Worm (Caenorhabditis elegans): ENCODE data around the gene Y71H2AM.3.
A peak's percentile ranks its signal among the peaks of the same experiment; 100 is the strongest.

The Y71H2AM.3 gene

DNA sequence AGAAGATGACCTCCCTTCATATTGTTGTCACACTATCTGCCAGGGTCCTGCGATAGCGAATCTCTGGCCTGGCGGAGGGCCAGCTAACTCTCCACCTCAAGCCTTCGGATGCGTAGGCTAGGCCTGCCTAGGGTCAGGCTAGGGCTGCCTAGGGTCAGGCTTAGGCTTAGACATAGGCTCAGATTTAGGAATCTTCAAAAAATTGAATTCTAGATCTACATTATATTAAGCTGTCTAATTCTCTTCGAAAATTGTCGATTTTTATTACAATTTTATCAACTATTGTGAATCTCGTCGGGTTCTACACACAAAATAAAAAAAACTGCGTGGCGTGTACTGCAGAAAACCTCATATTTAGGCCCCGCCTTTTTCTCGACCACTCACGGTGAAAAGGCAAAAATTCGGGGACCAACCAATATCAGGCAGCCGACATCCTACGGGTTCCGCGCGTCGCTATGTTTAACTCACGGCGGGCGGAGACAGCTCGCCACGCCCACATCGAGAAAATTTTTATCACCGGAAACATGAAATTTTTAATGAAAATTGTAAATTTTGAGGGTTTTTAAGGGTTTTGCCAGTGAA lies 9.7 kb upstream of the Y71H2AM.3 start (continued):
- TF ChIP-seq D2030.7 (GFP tag; IDR thresholded peaks at IDR 0.05) (peak; percentile 57), dox-1 (GFP tag; IDR thresholded peaks at IDR 0.05) (peak; percentile 70), nhr-27 (tag; optimal IDR thresholded peaks at IDR 0.05) (no peak), mel-28 (tag; optimal IDR thresholded peaks at IDR 0.05; ENCODE audit: borderline replicate concordance) (no peak), let-526 (GFP tag; IDR thresholded peaks at IDR 0.05) (no peak), F33H1.4 (GFP tag; IDR thresholded peaks at IDR 0.05) (no peak), gei-17 (GFP tag; optimal IDR thresholded peaks at IDR 0.05) (no peak), somi-1 (GFP tag; optimal IDR thresholded peaks at IDR 0.05) (no peak), B0035.1 (tag; optimal IDR thresholded peaks at IDR 0.05) (no peak), snpc-4 (GFP tag; optimal IDR thresholded peaks at IDR 0.05) (peak; percentile 73), snpc-4 (tag; optimal IDR thresholded peaks at IDR 0.05) (peak in 3 of 4 experiments; percentile 54 to 91 (median 90)), pha-4 (tag; optimal IDR thresholded peaks at IDR 0.05) (no peak), xnd-1 (tag; optimal IDR thresholded peaks at IDR 0.05) (peak; percentile 26), ceh-79 (tag; optimal IDR thresholded peaks at IDR 0.05) (no peak), nhr-120 (GFP tag; IDR thresholded peaks at IDR 0.05) (no peak), B0336.3 (GFP tag; IDR thresholded peaks at IDR 0.05) (peak; percentile 40; the same call in 1 of the 2 replicates), F57C9.4 (tag; optimal IDR thresholded peaks at IDR 0.05) (no peak), athp-1 (tag; optimal IDR thresholded peaks at IDR 0.05) (no peak), T26A5.8 (tag; optimal IDR thresholded peaks at IDR 0.05) (no peak), hsf-1 (GFP tag; IDR thresholded peaks at IDR 0.05) (no peak), B0261.1 (tag; optimal IDR thresholded peaks at IDR 0.05) (no peak), nhr-90 (tag; optimal IDR thresholded peaks at IDR 0.05) (no peak), madf-10 (tag; optimal IDR thresholded peaks at IDR 0.05) (no peak), tbp1 (GFP tag; optimal IDR thresholded peaks at IDR 0.05) (peak; percentile 23), F39B2.1 (GFP tag; IDR thresholded peaks at IDR 0.05) (no peak), K11D2.4 (GFP tag; IDR thresholded peaks at IDR 0.05) (no peak), ztf-28 (GFP tag; IDR thresholded peaks at IDR 0.05) (no peak), zfh-2 (GFP tag; conservative IDR thresholded peaks at IDR 0.05) (peak; percentile 46; the same call in 1 of the 2 replicates), snpc-1.1 (tag; optimal IDR thresholded peaks at IDR 0.05; ENCODE audit: insufficient read depth) (peak; percentile 61), zim-3 (tag; optimal IDR thresholded peaks at IDR 0.05) (no peak), lin-35 (GFP tag; optimal IDR thresholded peaks at IDR 0.05) (no peak), ztf-6 (GFP tag; IDR thresholded peaks at IDR 0.05) (no peak), hmg-1.2 (GFP tag; IDR thresholded peaks at IDR 0.05) (peak; percentile 76), C06A6.2 (GFP tag; conservative IDR thresholded peaks at IDR 0.05) (no peak), ceh-27 (GFP tag; optimal IDR thresholded peaks at IDR 0.05) (no peak), chd-7 (tag; optimal IDR thresholded peaks at IDR 0.05) (no peak), Y95B8A.8 (GFP tag; IDR thresholded peaks at IDR 0.05) (no peak), lin-26 (GFP tag; IDR thresholded peaks at IDR 0.05) (peak; percentile 67; the same call in 1 of the 2 replicates), mes-4 (tag; optimal IDR thresholded peaks at IDR 0.05) (no peak), rpc-1 (optimal IDR thresholded peaks at IDR 0.05) (no peak), rpc-1 (tag; optimal IDR thresholded peaks at IDR 0.05) (no peak), sptf-2 (GFP tag; optimal IDR thresholded peaks at IDR 0.05) (no peak), ceh-58 (GFP tag; IDR thresholded peaks at IDR 0.05) (0 out of 2 replicates have a peak, but pooled peaks have one; percentile 75), lin-54 (GFP tag; optimal IDR thresholded peaks at IDR 0.05) (no peak), ztf-22 (GFP tag; optimal IDR thresholded peaks at IDR 0.05) (no peak), F52B5.7 (tag; optimal IDR thresholded peaks at IDR 0.05) (no peak)
